Fruit fly (Drosophila melanogaster) ovary, adult (tissue): ENCODE data around the gene nudC.

Experiments
- CG17801 ChIP-seq: fragments of 200-800 bp; optimal IDR thresholded peaks from 2 replicates; lab custom pipeline; 2019; ENCODE audit warnings: missing biosample characterization, mild to moderate bottlenecking, missing genetic modification characterization, moderate library complexity; ENCODE audit not compliant: partially characterized antibody

nudC gene

DNA sequence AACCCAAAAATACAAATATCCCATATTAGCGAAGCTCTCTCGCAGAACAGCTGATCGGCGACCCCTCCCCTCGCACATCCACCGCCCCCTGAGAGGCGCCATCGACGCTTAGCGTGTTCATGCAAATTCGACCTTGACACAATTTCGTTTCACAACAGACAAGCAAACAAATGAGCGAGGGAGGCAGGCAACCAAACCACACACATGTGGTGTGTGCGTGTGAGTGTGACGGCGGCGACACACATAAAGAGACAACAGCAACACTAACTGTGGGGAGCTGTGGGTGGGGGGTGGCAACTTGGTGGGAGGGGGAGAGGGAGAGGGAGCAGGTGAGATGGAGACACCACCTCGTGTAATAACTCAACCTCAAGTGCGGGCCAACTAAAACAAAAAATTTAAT, 19.9 kb downstream of the nudC start:
- TF ChIP-seq CG17801 (GFP tag; lab: Kevin White, UChicago) = no peak

DNA sequence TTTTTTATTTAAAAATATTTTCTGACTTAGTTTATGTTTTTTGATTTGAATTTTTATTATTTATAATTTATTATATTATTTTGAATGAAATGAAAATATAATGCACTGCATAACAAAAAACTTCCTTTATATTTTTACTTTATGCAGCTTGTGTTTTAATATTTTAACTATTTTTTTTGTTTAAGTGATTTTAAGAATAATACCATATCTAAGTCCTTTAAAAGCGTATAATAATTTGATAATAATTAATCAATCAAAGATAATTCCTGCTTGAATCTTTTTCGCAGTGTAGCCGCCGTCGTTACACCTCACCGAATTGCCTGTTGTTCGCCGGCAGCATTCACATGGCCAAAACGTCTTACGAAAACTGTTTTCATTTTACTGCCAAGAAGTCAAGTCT, 20.4 kb downstream of the nudC start:
- no peak for TF ChIP-seq CG17801 (GFP tag; lab: Kevin White, UChicago)

DNA sequence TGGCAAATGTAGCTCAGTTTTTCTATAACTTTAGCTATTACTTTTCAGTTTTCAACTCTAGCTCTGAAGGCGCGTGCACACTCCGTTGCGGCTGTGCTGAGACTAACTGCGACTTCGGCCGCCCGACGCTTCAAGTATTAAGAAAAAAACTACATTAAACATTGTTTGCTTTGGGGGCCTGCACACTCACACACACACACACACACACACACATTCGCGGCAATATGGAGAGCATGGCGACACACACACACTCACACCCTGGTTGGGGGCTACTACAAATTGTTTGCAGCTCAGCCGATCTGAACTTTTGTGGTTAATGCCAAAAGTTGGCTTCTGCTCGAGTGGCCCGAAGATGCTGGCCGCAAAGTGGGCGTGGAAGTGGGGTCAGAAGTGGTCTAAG, 24.2 kb downstream of the nudC start, which contains the start of gene CG13024:
CG13024 (minus strand) TSS at position 108 of the 400 bp plus-strand sequence.
- no peak for TF ChIP-seq CG17801 (GFP tag; lab: Kevin White, UChicago)

- no peak for TF ChIP-seq CG17801 (GFP tag; lab: Kevin White, UChicago)
Measured at dm6 chr3L:16829983-16830382, 25.2 kb downstream of the nudC start.

dm6 chr3L:16836732-16837131, 31.9 kb downstream of the nudC start:
- no peak for TF ChIP-seq CG17801 (GFP tag; lab: Kevin White, UChicago)

DNA sequence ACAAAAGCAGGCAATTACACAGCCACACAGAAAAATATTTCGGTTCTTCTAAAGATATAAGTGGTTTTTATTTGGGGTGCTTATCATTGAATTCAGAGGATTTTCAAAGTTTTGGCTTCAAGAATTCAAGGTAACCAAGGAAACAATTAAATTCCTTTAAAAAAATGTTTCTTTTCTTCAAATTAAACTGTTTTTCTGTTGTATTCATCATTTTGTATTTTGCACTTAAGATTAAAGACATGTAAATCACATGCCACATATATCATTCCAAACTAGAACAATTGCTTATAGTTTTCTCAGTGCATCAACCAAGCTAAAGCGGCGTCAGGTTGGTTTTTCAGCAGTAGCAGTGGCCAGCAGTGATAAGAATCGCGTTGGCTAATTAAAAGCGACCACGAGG, 35.7 kb downstream of the nudC start:
- no peak for TF ChIP-seq CG17801 (GFP tag; lab: Kevin White, UChicago)

- TF ChIP-seq CG17801 (GFP tag; lab: Kevin White, UChicago) = peak; percentile 4
Measured at dm6 chr3L:16842087-16842567, 37.3 kb downstream of the nudC start, which contains the start of gene TSG101. Gene TSG101 (plus strand): TSS chr3L:16842294.

dm6 chr3L:16842952-16843351, 38.2 kb downstream of the nudC start:
- no peak for TF ChIP-seq CG17801 (GFP tag; lab: Kevin White, UChicago)

DNA sequence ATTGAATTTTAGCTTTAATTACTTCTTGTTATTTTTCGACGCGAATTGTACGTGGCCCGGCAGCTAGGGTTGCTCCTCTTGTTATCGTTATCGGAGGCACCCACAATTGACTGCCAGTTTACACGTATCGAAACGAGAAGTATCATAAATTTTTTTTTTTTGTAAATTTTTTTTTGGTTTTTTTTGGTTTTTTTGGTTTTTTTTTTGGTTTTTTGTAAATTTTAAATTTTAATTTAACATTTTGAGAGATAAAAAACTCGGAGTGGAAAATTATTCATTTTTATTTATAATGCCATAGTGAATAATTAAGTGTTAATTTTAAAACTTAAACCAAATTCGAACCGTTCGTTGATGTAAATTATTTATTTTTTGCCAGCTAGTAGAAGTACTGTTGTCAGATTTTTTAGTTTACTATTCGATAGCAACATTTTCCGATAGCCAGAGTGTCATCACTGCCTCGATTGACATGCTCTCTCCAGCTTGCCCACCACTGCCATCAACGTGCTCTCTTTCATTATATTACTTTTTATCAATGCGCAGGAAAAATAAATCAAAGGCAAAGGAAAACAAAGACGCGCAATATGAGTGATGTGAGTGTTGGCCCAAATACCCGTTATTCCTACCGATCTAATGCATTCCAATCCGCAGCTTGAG, 40.3 kb downstream of the nudC start, which contains the start of the genes kud and Zcchc7:
kud (minus strand) TSS at position 72 of the 654 bp plus-strand sequence.
Zcchc7 (plus strand) TSS at position 467 of the 654 bp plus-strand sequence.
- TF ChIP-seq CG17801 (GFP tag; lab: Kevin White, UChicago) = peak; percentile 76

DNA sequence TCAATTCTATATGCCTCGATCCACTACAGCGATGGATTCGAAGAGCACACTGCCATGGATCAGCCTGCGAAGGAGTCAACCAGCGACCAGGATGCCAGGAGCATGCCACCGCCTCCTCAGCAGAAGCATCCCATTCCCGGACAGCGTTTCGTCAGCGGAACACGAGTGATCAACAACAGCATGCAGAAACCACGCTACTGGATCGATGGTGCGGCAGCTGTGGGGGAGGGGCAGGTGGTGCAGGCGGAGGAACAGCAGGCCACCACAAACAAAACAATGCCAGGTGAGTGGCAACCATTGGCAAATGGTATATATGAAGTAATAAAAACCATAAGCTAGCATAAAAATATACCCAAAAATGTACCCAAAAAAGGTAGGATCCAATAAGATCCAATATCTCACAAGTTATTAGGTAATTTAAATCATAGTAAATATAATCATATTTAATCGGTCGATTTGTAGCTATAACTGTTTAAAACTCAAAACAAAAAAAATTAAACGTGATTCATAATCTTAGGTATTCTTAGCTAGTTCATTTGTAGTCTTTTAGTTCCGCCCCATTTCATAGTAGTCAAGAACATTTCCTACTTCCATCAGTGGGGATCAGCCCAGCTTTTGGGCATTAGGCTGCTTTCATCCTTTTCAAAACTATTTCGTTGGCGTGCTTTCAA, 40.9 kb downstream of the nudC start, which contains the start of gene CG32161:
CG32161 (plus strand) TSS at position 621 of the 671 bp plus-strand sequence.
- TF ChIP-seq CG17801 (GFP tag; lab: Kevin White, UChicago) = no peak

dm6 chr3L:16851566-16851965, 46.8 kb downstream of the nudC start:
- no peak for TF ChIP-seq CG17801 (GFP tag; lab: Kevin White, UChicago)

dm6 chr3L:16853533-16854386, 49.0 kb downstream of the nudC start, which contains the start of gene sina:
Gene sina (plus strand): TSS chr3L:16853751.
- peak; percentile 34 for TF ChIP-seq CG17801 (GFP tag; lab: Kevin White, UChicago)

DNA sequence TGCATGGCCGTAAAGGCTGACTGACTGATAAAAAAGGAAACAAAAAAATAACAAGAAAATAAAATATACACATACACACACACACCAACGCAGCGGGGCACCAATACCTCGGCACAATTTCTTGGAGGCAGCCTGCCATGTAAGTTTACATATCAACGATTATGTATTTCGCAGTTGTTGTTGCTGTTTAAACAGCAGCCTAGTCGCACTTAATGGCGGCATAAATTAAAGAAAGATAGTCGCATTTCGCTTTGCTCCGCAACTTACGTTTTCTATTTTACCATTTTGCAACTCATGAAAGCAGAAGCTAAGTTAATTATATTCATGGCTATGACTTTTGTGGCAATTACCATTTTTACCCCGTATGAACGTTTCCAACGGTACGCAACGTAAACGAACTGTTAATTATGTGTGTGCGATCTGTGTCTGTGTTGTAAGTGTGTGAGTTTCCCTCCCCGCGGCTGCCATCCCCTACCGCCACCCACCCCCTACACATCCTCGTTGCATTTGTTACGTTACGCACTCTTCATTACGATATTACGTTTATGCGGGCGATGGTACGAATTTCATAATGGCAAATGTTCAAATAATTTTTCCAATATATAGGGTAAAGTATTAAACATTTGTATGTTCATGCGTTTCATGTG, 49.7 kb downstream of the nudC start:
- no peak for TF ChIP-seq CG17801 (GFP tag; lab: Kevin White, UChicago)

dm6 chr3L:16855287-16855686, 50.5 kb downstream of the nudC start:
- no peak for TF ChIP-seq CG17801 (GFP tag; lab: Kevin White, UChicago)
